Fruit fly (Drosophila melanogaster) Kc167 (cell line): ENCODE data around the gene CG5111.

ENCODE experiments used
- Myc ChIP-seq: fragments of >200 bp; optimal IDR thresholded peaks from 2 replicates; lab custom pipeline; 2017; ENCODE audit warnings: missing external identifiers
- Sin3A ChIP-seq: fragments of >200 bp; optimal IDR thresholded peaks from 2 replicates; lab custom pipeline; 2018; ENCODE audit warnings: missing external identifiers
- h ChIP-seq: fragments of >200 bp; optimal IDR thresholded peaks from 3 replicates; lab custom pipeline; 2018; ENCODE audit warnings: missing external identifiers
- insv ChIP-seq: fragments of >200 bp; optimal IDR thresholded peaks from 3 replicates; lab custom pipeline; 2018; ENCODE audit warnings: missing external identifiers
- psq ChIP-seq: fragments of >200 bp; optimal IDR thresholded peaks from 2 replicates; lab custom pipeline; 2017; ENCODE audit warnings: missing external identifiers
- ttk ChIP-seq: sonication (Bioruptor generic); optimal IDR thresholded peaks from 2 replicates; lab custom pipeline; 2017; ENCODE audit warnings: missing external identifiers

CG5111 gene

dm6 chr3R:25517521-25517920 lies 11.4 kb downstream of the CG5111 start:
- no peak for TF ChIP-seq h
- TF ChIP-seq psq (lab: Kevin White, UChicago) = no peak
- TF ChIP-seq ttk (lab: Kevin White, UChicago) = no peak
- no peak for TF ChIP-seq insv (lab: Kevin White, UChicago)
- no peak for TF ChIP-seq Myc (lab: Kevin White, UChicago)

dm6 chr3R:25518099-25518567 lies 12.1 kb downstream of the CG5111 start:
- TF ChIP-seq Sin3A (lab: Kevin White, UChicago) (no peak), h (no peak), ttk (lab: Kevin White, UChicago) (no peak), psq (lab: Kevin White, UChicago) (no peak), Myc (lab: Kevin White, UChicago) (no peak), insv (lab: Kevin White, UChicago) (no peak)

- no peak for TF ChIP-seq h
- no peak for TF ChIP-seq ttk (lab: Kevin White, UChicago)
- no peak for TF ChIP-seq Sin3A (lab: Kevin White, UChicago)
- no peak for TF ChIP-seq Myc (lab: Kevin White, UChicago)
Measured at dm6 chr3R:25518584-25518983, 12.5 kb downstream of the CG5111 start.

- TF ChIP-seq h = no peak
- peak; percentile 76 for TF ChIP-seq ttk (lab: Kevin White, UChicago)
Measured at dm6 chr3R:25519465-25520071, 13.5 kb downstream of the CG5111 start.

- no peak for TF ChIP-seq psq (lab: Kevin White, UChicago)
- TF ChIP-seq h = no peak
- TF ChIP-seq Sin3A (lab: Kevin White, UChicago) = no peak
- no peak for TF ChIP-seq Myc (lab: Kevin White, UChicago)
Measured at dm6 chr3R:25529289-25529688, 23.2 kb downstream of the CG5111 start.

- TF ChIP-seq Sin3A (lab: Kevin White, UChicago) (no peak), insv (lab: Kevin White, UChicago) (no peak), psq (lab: Kevin White, UChicago) (no peak), Myc (lab: Kevin White, UChicago) (no peak), ttk (lab: Kevin White, UChicago) (no peak), h (no peak)
Measured at dm6 chr3R:25531905-25532387, 25.9 kb downstream of the CG5111 start.

dm6 chr3R:25532406-25533225 lies 26.5 kb downstream of the CG5111 start:
- TF ChIP-seq insv (lab: Kevin White, UChicago) = no peak
- no peak for TF ChIP-seq Myc (lab: Kevin White, UChicago)

- no peak for TF ChIP-seq Myc (lab: Kevin White, UChicago)
- no peak for TF ChIP-seq psq (lab: Kevin White, UChicago)
- no peak for TF ChIP-seq Sin3A (lab: Kevin White, UChicago)
- no peak for TF ChIP-seq insv (lab: Kevin White, UChicago)
- no peak for TF ChIP-seq h
- TF ChIP-seq ttk (lab: Kevin White, UChicago) = no peak
Measured at dm6 chr3R:25539132-25539531, 33.1 kb downstream of the CG5111 start.

- TF ChIP-seq h (no peak), ttk (lab: Kevin White, UChicago) (no peak), Myc (lab: Kevin White, UChicago) (no peak)
Measured at dm6 chr3R:25543565-25544317, 37.7 kb downstream of the CG5111 start.

dm6 chr3R:25549740-25550139 lies 43.7 kb downstream of the CG5111 start:
- no peak for TF ChIP-seq Myc (lab: Kevin White, UChicago)
- TF ChIP-seq insv (lab: Kevin White, UChicago) = no peak
- TF ChIP-seq psq (lab: Kevin White, UChicago) = no peak
- TF ChIP-seq h = no peak
- TF ChIP-seq Sin3A (lab: Kevin White, UChicago) = no peak
- TF ChIP-seq ttk (lab: Kevin White, UChicago) = no peak

dm6 chr3R:25550428-25550827 lies 44.4 kb downstream of the CG5111 start:
- no peak for TF ChIP-seq h

- TF ChIP-seq ttk (lab: Kevin White, UChicago) (no peak), psq (lab: Kevin White, UChicago) (no peak)
Measured at dm6 chr3R:25552181-25552580, 46.1 kb downstream of the CG5111 start.
